Fruit fly (Drosophila melanogaster): Measurements from ENCODE around the gene Ir40a.

- TF ChIP-seq usp (GFP tag; optimal IDR thresholded peaks at IDR 0.05), result no peak
- TF ChIP-seq EcR (GFP tag; optimal IDR thresholded peaks at IDR 0.05), result no peak
- TF ChIP-seq psq (optimal IDR thresholded peaks at IDR 0.05), result no peak
- no peak for TF ChIP-seq pan (optimal IDR thresholded peaks at IDR 0.05)
- no peak for TF ChIP-seq Dll (optimal IDR thresholded peaks at IDR 0.05)
Measured at dm6 chr2L:22248230-22248629, 34.1 kb upstream of the Ir40a start.
